Worm (Caenorhabditis elegans): ENCODE results near the gene cutl-21.

cutl-21 gene

DNA sequence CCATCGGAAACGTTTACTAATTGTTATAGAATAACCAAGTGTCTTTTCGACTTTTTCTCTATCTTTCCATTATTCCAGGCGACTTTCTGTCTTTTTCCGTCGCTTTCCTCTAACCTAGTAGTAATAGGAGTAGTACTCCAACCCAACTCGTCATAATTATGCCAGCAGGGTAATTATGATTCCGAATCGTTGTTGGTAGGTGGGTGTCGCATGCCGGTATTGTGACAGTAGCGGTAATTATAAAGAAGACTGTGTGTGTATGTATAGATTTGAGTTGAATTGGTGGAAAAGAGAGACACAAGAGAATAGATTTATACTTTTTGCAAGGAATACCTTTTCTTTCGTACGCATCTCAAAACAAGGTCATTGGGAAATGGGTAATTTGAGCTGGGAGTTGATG lies 889 bp downstream of the cutl-21 start:
- TF ChIP-seq pros-1 (tag; optimal IDR thresholded peaks at IDR 0.05) (peak; percentile 57), ceh-24 (tag; optimal IDR thresholded peaks at IDR 0.05) (no peak), nfya-1 (tag; optimal IDR thresholded peaks at IDR 0.05) (no peak), ceh-22 (tag; optimal IDR thresholded peaks at IDR 0.05) (no peak), K09A11.1 (tag; optimal IDR thresholded peaks at IDR 0.05; ENCODE audit: insufficient read depth) (no peak), hlh-6 (tag; optimal IDR thresholded peaks at IDR 0.05) (no peak), T23F11.4 (GFP tag; optimal IDR thresholded peaks at IDR 0.05) (no peak), lim-6 (tag; optimal IDR thresholded peaks at IDR 0.05) (no peak), ceh-14 (tag; optimal IDR thresholded peaks at IDR 0.05) (no peak), sox-2 (GFP tag; IDR thresholded peaks at IDR 0.05) (0 out of 2 replicates have a peak, but pooled peaks have one; percentile 19), che-1 (tag; optimal IDR thresholded peaks at IDR 0.05) (no peak), ceh-31 (tag; optimal IDR thresholded peaks at IDR 0.05) (peak; percentile 77), ceh-2 (tag; optimal IDR thresholded peaks at IDR 0.05) (no peak)

DNA sequence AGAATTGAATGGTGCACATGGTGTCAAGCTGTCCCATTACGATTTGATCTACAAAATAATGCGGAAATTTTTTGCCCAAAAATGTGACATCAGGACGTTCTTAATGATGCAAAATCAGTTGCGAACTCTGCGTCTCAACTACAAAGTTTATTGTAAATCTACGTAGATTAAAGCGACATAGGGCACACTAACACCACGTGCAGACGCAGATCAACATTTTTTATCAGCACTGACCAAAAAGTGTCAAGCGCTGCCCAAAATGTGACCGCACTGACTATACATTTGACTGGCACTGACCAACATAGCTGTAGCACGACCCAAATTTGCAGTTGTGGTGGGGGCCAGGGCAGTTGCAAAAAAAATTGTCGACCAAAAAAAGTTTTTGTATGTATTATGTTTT lies 5.4 kb downstream of the cutl-21 start:
- TF ChIP-seq fkh-10 (GFP tag; optimal IDR thresholded peaks at IDR 0.05) (no peak), ceh-30 (tag; optimal IDR thresholded peaks at IDR 0.05) (no peak), fax-1 (tag; optimal IDR thresholded peaks at IDR 0.05) (no peak), T23F11.4 (GFP tag; optimal IDR thresholded peaks at IDR 0.05) (no peak), ets-4 (tag; optimal IDR thresholded peaks at IDR 0.05) (no peak), F13H6.1 (tag; optimal IDR thresholded peaks at IDR 0.05) (no peak), rnt-1 (tag; optimal IDR thresholded peaks at IDR 0.05) (no peak), npax-4 (tag; optimal IDR thresholded peaks at IDR 0.05) (no peak), hlh-30 (tag; optimal IDR thresholded peaks at IDR 0.05; ENCODE audit: insufficient read depth) (no peak), pat-9 (tag; optimal IDR thresholded peaks at IDR 0.05) (no peak), pros-1 (tag; optimal IDR thresholded peaks at IDR 0.05) (no peak), hlh-8 (tag; optimal IDR thresholded peaks at IDR 0.05) (no peak)

DNA sequence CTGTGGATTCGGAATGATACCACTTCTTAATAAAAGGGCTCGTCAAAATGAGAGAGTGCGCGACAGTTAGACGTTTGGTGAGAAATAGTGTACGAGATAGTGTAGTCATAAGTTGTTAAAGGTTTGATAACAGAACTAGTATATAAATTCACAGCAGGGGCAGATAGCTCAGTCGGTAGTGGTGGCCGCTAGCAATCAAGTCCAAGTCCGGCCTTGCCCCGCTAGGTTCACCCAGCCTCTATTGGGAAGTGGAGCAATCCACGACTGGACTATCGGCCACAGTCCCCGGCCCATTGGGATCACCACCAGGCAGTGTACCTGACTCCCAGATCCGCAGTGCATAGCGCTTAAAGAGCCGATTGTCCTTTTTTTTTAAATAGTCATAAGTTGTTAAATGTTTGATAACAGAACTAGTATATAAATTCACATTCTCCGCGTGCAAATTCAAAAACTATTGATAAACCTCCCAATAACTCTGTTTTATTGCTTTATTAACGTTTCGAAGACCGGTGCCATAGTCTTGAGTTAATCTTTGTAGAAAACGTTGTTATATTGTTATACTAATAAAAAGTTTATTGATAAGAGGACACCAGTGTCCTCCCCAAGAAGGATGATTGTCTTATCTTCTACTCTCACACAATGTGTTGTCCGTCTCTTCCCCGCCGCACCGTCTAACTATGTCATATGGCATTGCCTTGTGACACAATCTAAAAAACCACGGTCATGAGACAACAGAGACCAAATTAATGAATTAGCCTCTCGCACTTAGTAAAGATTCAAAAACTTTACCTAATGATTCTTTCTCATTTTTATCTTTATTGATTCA lies 6.7 kb downstream of the cutl-21 start:
- no peak for TF ChIP-seq K09A11.1 (tag; optimal IDR thresholded peaks at IDR 0.05; ENCODE audit: insufficient read depth)
- TF ChIP-seq unc-3 (GFP tag; conservative IDR thresholded peaks at IDR 0.05): no peak
- no peak for TF ChIP-seq unc-3 (tag; optimal IDR thresholded peaks at IDR 0.05)
- peak; percentile 79 for TF ChIP-seq elt-2 (tag; optimal IDR thresholded peaks at IDR 0.05)
- TF ChIP-seq lin-11 (tag; optimal IDR thresholded peaks at IDR 0.05): no peak
- TF ChIP-seq fkh-10 (GFP tag; optimal IDR thresholded peaks at IDR 0.05): no peak
- no peak for TF ChIP-seq unc-86 (tag; optimal IDR thresholded peaks at IDR 0.05)
- TF ChIP-seq ceh-45 (GFP tag; IDR thresholded peaks at IDR 0.05): 0 out of 2 replicates have a peak, but pooled peaks have one; percentile 21
- TF ChIP-seq C08G9.2 (tag; optimal IDR thresholded peaks at IDR 0.05): no peak
- TF ChIP-seq nfya-1 (tag; optimal IDR thresholded peaks at IDR 0.05): no peak
- no peak for TF ChIP-seq hlh-6 (tag; optimal IDR thresholded peaks at IDR 0.05)
- TF ChIP-seq odd-2 (tag; optimal IDR thresholded peaks at IDR 0.05): no peak
- no peak for TF ChIP-seq dmd-4 (tag; optimal IDR thresholded peaks at IDR 0.05; ENCODE audit: borderline replicate concordance)
- peak; percentile 61 for TF ChIP-seq hlh-30 (tag; optimal IDR thresholded peaks at IDR 0.05; ENCODE audit: insufficient read depth)
- no peak for TF ChIP-seq che-1 (tag; optimal IDR thresholded peaks at IDR 0.05)
- no peak for TF ChIP-seq ama-1 (optimal IDR thresholded peaks at IDR 0.05)
- TF ChIP-seq npax-4 (tag; optimal IDR thresholded peaks at IDR 0.05): no peak
- no peak for TF ChIP-seq hlh-13 (GFP tag; optimal IDR thresholded peaks at IDR 0.05)
- no peak for TF ChIP-seq pax-1 (tag; optimal IDR thresholded peaks at IDR 0.05)
- TF ChIP-seq ceh-22 (tag; optimal IDR thresholded peaks at IDR 0.05): no peak
- no peak for TF ChIP-seq ceh-34 (tag; optimal IDR thresholded peaks at IDR 0.05)
- TF ChIP-seq fkh-6 (tag; optimal IDR thresholded peaks at IDR 0.05): no peak
- TF ChIP-seq Y22D7AL.16 (tag; optimal IDR thresholded peaks at IDR 0.05): no peak
